Worm (Caenorhabditis elegans) whole organism, L1 larva: ENCODE measurements around the gene nhr-78.
A peak's percentile ranks its signal among the peaks of the same experiment; 100 is the strongest.

Experiments used
- aha-1 ChIP-seq: fragments of 150-350 bp; optimal IDR thresholded peaks from 2 replicates; lab custom pipeline; 2014; ENCODE audit warnings: missing biosample characterization, missing genetic modification characterization
- fkh-8 ChIP-seq: sonication (generic microtip); optimal IDR thresholded peaks from 2 replicates; lab custom pipeline; 2016; ENCODE audit warnings: mild to moderate bottlenecking, missing genetic modification characterization, missing compliant biosample characterization
- lin-39 ChIP-seq: fragments of 150-350 bp; optimal IDR thresholded peaks from 2 replicates; lab custom pipeline; 2014; ENCODE audit warnings: missing biosample characterization, missing genetic modification reagents, missing genetic modification characterization
- nhr-28 ChIP-seq: fragments of 150-350 bp; optimal IDR thresholded peaks from 2 replicates; lab custom pipeline; 2014; ENCODE audit warnings: missing biosample characterization, missing genetic modification characterization
- skn-1 ChIP-seq: fragments of 150-350 bp; optimal IDR thresholded peaks from 2 replicates; lab custom pipeline; 2014; ENCODE audit warnings: missing biosample characterization, missing genetic modification characterization
- zag-1 ChIP-seq: fragments of 150-350 bp; optimal IDR thresholded peaks from 2 replicates; lab custom pipeline; 2014; ENCODE audit warnings: missing biosample characterization, missing genetic modification characterization

DNA sequence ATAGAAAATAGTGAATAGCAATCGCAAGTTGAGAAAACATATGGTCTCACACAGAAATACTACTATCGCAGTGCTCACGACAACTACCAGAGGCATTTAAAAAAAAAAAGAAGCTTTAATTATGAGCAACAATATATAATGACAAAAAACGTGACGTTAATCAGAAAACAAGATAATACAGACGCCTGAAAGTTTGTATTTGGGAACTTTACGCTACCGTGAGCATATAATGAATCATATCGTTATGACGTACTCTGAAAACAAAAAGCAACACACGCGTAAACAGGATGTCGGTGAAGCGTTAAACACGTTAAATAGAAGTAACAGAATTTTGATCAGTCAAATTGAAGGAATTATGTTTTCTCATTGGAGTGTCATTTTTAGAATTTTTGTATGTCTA lies 51.8 kb downstream of the nhr-78 start, which contains the start of gene srbc-71:
- TF ChIP-seq zag-1 (tag; lab: Kevin White, UChicago) (no peak), skn-1 (no peak), fkh-8 (tag; lab: Kevin White, UChicago) (peak; percentile 3), lin-39 (no peak), nhr-28 (no peak), aha-1 (tag; lab: Kevin White, UChicago) (no peak)
